Fruit fly (Drosophila melanogaster) whole organism, pupa: ENCODE data around the gene nerfin-1.

Source experiments
- CG10348 ChIP-seq: fragments of 200-800 bp; sonication (Bioruptor generic); IDR thresholded peaks from 2 replicates; pipeline ENCODE4 v1.3.6; 2022; ENCODE audit warnings: missing biosample characterization, missing genetic modification characterization
- CG12605 ChIP-seq: fragments of 200-800 bp; sonication (Bioruptor generic); IDR thresholded peaks from 2 replicates; pipeline ENCODE4 v1.3.6; 2022; ENCODE audit warnings: missing biosample characterization, missing genetic modification characterization
- CG13204 ChIP-seq: fragments of 200-800 bp; sonication (Bioruptor generic); optimal IDR thresholded peaks from 2 replicates; lab custom pipeline; 2018; ENCODE audit warnings: missing biosample characterization, mild to moderate bottlenecking, missing genetic modification characterization, moderate library complexity
- CG14655 ChIP-seq: fragments of 200-800 bp; sonication (Bioruptor generic); optimal IDR thresholded peaks from 3 replicates; lab custom pipeline; 2017; ENCODE audit warnings: mild to moderate bottlenecking, missing biosample characterization, missing genetic modification reagents, missing genetic modification characterization
- CG15710 ChIP-seq: fragments of 200-800 bp; sonication (Bioruptor generic); optimal IDR thresholded peaks from 2 replicates; lab custom pipeline; 2018; ENCODE audit warnings: missing biosample characterization, mild to moderate bottlenecking, missing genetic modification characterization, moderate library complexity
- CG17806 ChIP-seq: fragments of 200-800 bp; sonication (Bioruptor generic); optimal IDR thresholded peaks from 2 replicates; lab custom pipeline; 2018; ENCODE audit warnings: missing biosample characterization, mild to moderate bottlenecking, missing genetic modification characterization, moderate library complexity
- CG32121 ChIP-seq: fragments of 200-800 bp; sonication (Bioruptor generic); IDR thresholded peaks from 2 replicates; pipeline ENCODE4 v1.3.6; 2022; ENCODE audit warnings: missing biosample characterization, missing genetic modification characterization
- CG34367 ChIP-seq: fragments of 200-800 bp; sonication (Bioruptor generic); optimal IDR thresholded peaks from 2 replicates; lab custom pipeline; 2018; ENCODE audit warnings: missing biosample characterization, mild to moderate bottlenecking, missing genetic modification characterization
- CG4496 ChIP-seq: fragments of 200-800 bp; sonication (Bioruptor generic); IDR thresholded peaks from 3 replicates; pipeline ENCODE4 v1.3.6; 2022; ENCODE audit warnings: missing biosample characterization, missing genetic modification characterization
- CG8159 ChIP-seq: fragments of 200-800 bp; sonication (Bioruptor generic); optimal IDR thresholded peaks from 3 replicates; lab custom pipeline; 2018; ENCODE audit warnings: missing biosample characterization, mild to moderate bottlenecking, missing genetic modification characterization, moderate library complexity
- CG8301 ChIP-seq: fragments of 200-800 bp; sonication (Bioruptor generic); optimal IDR thresholded peaks from 2 replicates; lab custom pipeline; 2018; ENCODE audit warnings: missing biosample characterization, mild to moderate bottlenecking, missing genetic modification characterization
- CG9948 ChIP-seq: fragments of 200-800 bp; sonication (Bioruptor generic); optimal IDR thresholded peaks from 2 replicates; lab custom pipeline; 2018; ENCODE audit warnings: missing biosample characterization, mild to moderate bottlenecking, missing genetic modification characterization, moderate library complexity
- D1 ChIP-seq: fragments of 200-800 bp; sonication (Bioruptor generic); optimal IDR thresholded peaks from 2 replicates; lab custom pipeline; 2018; ENCODE audit warnings: missing biosample characterization, mild to moderate bottlenecking, missing genetic modification characterization, moderate library complexity
- EcR ChIP-seq: fragments of 200-800 bp; sonication (Bioruptor generic); optimal IDR thresholded peaks from 3 replicates; lab custom pipeline; 2019; ENCODE audit warnings: missing biosample characterization, missing genetic modification characterization, mild to moderate bottlenecking, moderate library complexity, missing genetic modification reagents
- Ets98B ChIP-seq: fragments of 200-800 bp; sonication (Bioruptor generic); IDR thresholded peaks from 2 replicates; pipeline ENCODE4 v1.3.6; 2022; ENCODE audit warnings: missing biosample characterization, missing genetic modification characterization
- Pif1A ChIP-seq: fragments of 200-800 bp; sonication (Bioruptor generic); optimal IDR thresholded peaks from 3 replicates; lab custom pipeline; 2016; ENCODE audit warnings: missing biosample characterization, missing genetic modification characterization
- Pif1B ChIP-seq: fragments of 200-800 bp; sonication (Bioruptor generic); optimal IDR thresholded peaks from 3 replicates; lab custom pipeline; 2016; ENCODE audit warnings: missing biosample characterization, missing genetic modification characterization
- Snoo ChIP-seq: fragments of 200-800 bp; sonication (Bioruptor generic); optimal IDR thresholded peaks from 3 replicates; lab custom pipeline; 2017; ENCODE audit warnings: missing biosample characterization, mild to moderate bottlenecking, missing genetic modification characterization, inconsistent platforms
- fd96Ca ChIP-seq: fragments of 200-800 bp; sonication (Bioruptor generic); IDR thresholded peaks from 3 replicates; pipeline ENCODE4 v1.3.6; 2022; ENCODE audit warnings: missing biosample characterization, missing genetic modification characterization
- gl ChIP-seq: fragments of 200-800 bp; sonication (Bioruptor generic); optimal IDR thresholded peaks from 2 replicates; lab custom pipeline; 2018; ENCODE audit warnings: missing biosample characterization, mild to moderate bottlenecking, missing genetic modification characterization
- rn ChIP-seq: fragments of 200-800 bp; sonication (Bioruptor generic); IDR thresholded peaks from 2 replicates; pipeline ENCODE4 v1.3.6; 2022; ENCODE audit warnings: missing biosample characterization, missing genetic modification characterization

Gene nerfin-1

dm6 chr3L:899304-899703 lies 9.6 kb upstream of the nerfin-1 start:
- TF ChIP-seq CG15710 (tag; lab: Kevin White, UChicago) (no peak), CG17806 (tag; lab: Kevin White, UChicago) (no peak)

dm6 chr3L:900466-901249 lies 8.3 kb upstream of the nerfin-1 start:
- TF ChIP-seq CG17806 (tag; lab: Kevin White, UChicago) (no peak), CG14655 (GFP tag; lab: Kevin White, UChicago) (no peak), CG10348 (GFP tag; lab: Robert Waterston, UW) (no peak), CG4496 (GFP tag; lab: Robert Waterston, UW) (no peak), fd96Ca (GFP tag; lab: Robert Waterston, UW) (no peak), CG8301 (tag; lab: Kevin White, UChicago) (no peak), D1 (tag; lab: Kevin White, UChicago) (no peak), EcR (GFP tag; lab: Kevin White, UChicago) (no peak), CG12605 (GFP tag; lab: Robert Waterston, UW) (no peak), CG8159 (tag; lab: Kevin White, UChicago) (no peak), CG15710 (tag; lab: Kevin White, UChicago) (no peak)
- TF ChIP-seq, all 21 proteins: peak for 0

- no peak for TF ChIP-seq CG12605 (GFP tag; lab: Robert Waterston, UW)
- TF ChIP-seq Snoo (tag; lab: Kevin White, UChicago) = no peak
- no peak for TF ChIP-seq Pif1A
- no peak for TF ChIP-seq CG13204 (GFP tag; lab: Kevin White, UChicago)
- TF ChIP-seq gl (tag; lab: Kevin White, UChicago) = no peak
- TF ChIP-seq CG17806 (tag; lab: Kevin White, UChicago) = no peak
- no peak for TF ChIP-seq CG10348 (GFP tag; lab: Robert Waterston, UW)
- TF ChIP-seq CG8159 (tag; lab: Kevin White, UChicago) = no peak
- TF ChIP-seq CG4496 (GFP tag; lab: Robert Waterston, UW) = no peak
- TF ChIP-seq fd96Ca (GFP tag; lab: Robert Waterston, UW) = no peak
- TF ChIP-seq CG8301 (tag; lab: Kevin White, UChicago) = no peak
- TF ChIP-seq rn = no peak
- TF ChIP-seq D1 (tag; lab: Kevin White, UChicago) = no peak
- no peak for TF ChIP-seq CG15710 (tag; lab: Kevin White, UChicago)
- no peak for TF ChIP-seq Pif1B
- TF ChIP-seq CG9948 (tag; lab: Kevin White, UChicago) = no peak
Observed at dm6 chr3L:901442-901841, 7.5 kb upstream of the nerfin-1 start.

- no peak for TF ChIP-seq EcR (GFP tag; lab: Kevin White, UChicago)
- TF ChIP-seq, all 21 proteins: peak for 0
Observed at dm6 chr3L:902598-902997, 6.3 kb upstream of the nerfin-1 start, which contains the start of gene mat. Gene mat, plus strand, starts transcription at chr3L:902898.

dm6 chr3L:903900-904299 lies 5.0 kb upstream of the nerfin-1 start:
- TF ChIP-seq CG8159 (tag; lab: Kevin White, UChicago) (no peak), CG14655 (GFP tag; lab: Kevin White, UChicago) (no peak), Pif1A (no peak), CG32121 (no peak), CG9948 (tag; lab: Kevin White, UChicago) (no peak), CG10348 (GFP tag; lab: Robert Waterston, UW) (no peak), gl (tag; lab: Kevin White, UChicago) (no peak), CG4496 (GFP tag; lab: Robert Waterston, UW) (no peak), fd96Ca (GFP tag; lab: Robert Waterston, UW) (no peak), CG12605 (GFP tag; lab: Robert Waterston, UW) (no peak), EcR (GFP tag; lab: Kevin White, UChicago) (no peak), Pif1B (no peak), D1 (tag; lab: Kevin White, UChicago) (no peak), CG8301 (tag; lab: Kevin White, UChicago) (no peak), Snoo (tag; lab: Kevin White, UChicago) (no peak)

- TF ChIP-seq CG12605 (GFP tag; lab: Robert Waterston, UW) (no peak), CG34367 (peak; percentile 48), CG17806 (tag; lab: Kevin White, UChicago) (peak; percentile 53), EcR (GFP tag; lab: Kevin White, UChicago) (no peak), CG9948 (tag; lab: Kevin White, UChicago) (peak; percentile 36), D1 (tag; lab: Kevin White, UChicago) (no peak), CG8301 (tag; lab: Kevin White, UChicago) (no peak), CG8159 (tag; lab: Kevin White, UChicago) (peak; percentile 71), rn (no peak), CG13204 (GFP tag; lab: Kevin White, UChicago) (no peak), Pif1B (no peak), fd96Ca (GFP tag; lab: Robert Waterston, UW) (no peak), Snoo (tag; lab: Kevin White, UChicago) (peak; percentile 41), Ets98B (GFP tag; lab: Robert Waterston, UW) (no peak), CG4496 (GFP tag; lab: Robert Waterston, UW) (no peak), CG14655 (GFP tag; lab: Kevin White, UChicago) (peak; percentile 22), CG15710 (tag; lab: Kevin White, UChicago) (peak; percentile 61), CG10348 (GFP tag; lab: Robert Waterston, UW) (no peak), Pif1A (peak; percentile 4), CG32121 (no peak), gl (tag; lab: Kevin White, UChicago) (no peak)
- TF ChIP-seq, all 21 proteins: peak for 8
Observed at dm6 chr3L:904364-904763, 4.5 kb upstream of the nerfin-1 start.
